Fruit fly (Drosophila melanogaster) whole organism, embryonic: ENCODE measurements around the gene CG44158.

Source experiments
- Aef1 ChIP-seq: fragments of 200-800 bp; sonication (Bioruptor generic); IDR thresholded peaks from 3 replicates; pipeline ENCODE4 v1.3.6; 2022; ENCODE audit warnings: missing biosample characterization, missing genetic modification characterization
- Antp ChIP-seq: fragments of 200-800 bp; sonication (Bioruptor generic); optimal IDR thresholded peaks from 3 replicates; lab custom pipeline; 2016; ENCODE audit warnings: missing biosample characterization, missing genetic modification characterization
- Atf-2 ChIP-seq: fragments of 200-800 bp; sonication (Bioruptor generic); optimal IDR thresholded peaks from 2 replicates; lab custom pipeline; 2016; ENCODE audit warnings: missing biosample characterization, missing genetic modification characterization
- CG10267 ChIP-seq: fragments of 200-800 bp; sonication (Bioruptor generic); optimal IDR thresholded peaks from 2 replicates; lab custom pipeline; 2018; ENCODE audit warnings: missing biosample characterization, mild to moderate bottlenecking, missing genetic modification characterization, moderate library complexity
- CG10959 ChIP-seq: fragments of 200-800 bp; sonication (Bioruptor generic); IDR thresholded peaks from 2 replicates; pipeline ENCODE4 v1.3.6; 2022; ENCODE audit warnings: missing biosample characterization, missing genetic modification characterization
- CG11085 ChIP-seq: fragments of 200-800 bp; sonication (Bioruptor generic); IDR thresholded peaks from 2 replicates; pipeline ENCODE4 v1.3.6; 2022; ENCODE audit warnings: missing biosample characterization, missing genetic modification characterization
- CG11504 ChIP-seq: fragments of 200-800 bp; sonication (Bioruptor generic); optimal IDR thresholded peaks from 3 replicates; lab custom pipeline; 2019; ENCODE audit warnings: missing biosample characterization, mild to moderate bottlenecking, missing genetic modification characterization, moderate library complexity
- CG12659 ChIP-seq: fragments of 200-800 bp; sonication (Bioruptor generic); optimal IDR thresholded peaks from 3 replicates; lab custom pipeline; 2017; ENCODE audit warnings: mild to moderate bottlenecking, missing biosample characterization, missing genetic modification reagents, missing genetic modification characterization
- CG14441 ChIP-seq: fragments of 200-800 bp; sonication (Bioruptor generic); IDR thresholded peaks from 2 replicates; pipeline ENCODE4 v1.3.6; 2022; ENCODE audit warnings: missing biosample characterization, missing genetic modification characterization
- CG14710 ChIP-seq: fragments of 200-800 bp; sonication (Bioruptor generic); optimal IDR thresholded peaks from 3 replicates; lab custom pipeline; 2019; ENCODE audit warnings: missing biosample characterization, mild to moderate bottlenecking, missing genetic modification characterization, moderate library complexity
- CG14860 ChIP-seq: fragments of 200-800 bp; sonication (Bioruptor generic); IDR thresholded peaks from 3 replicates; pipeline ENCODE4 v1.3.6; 2022; ENCODE audit warnings: missing biosample characterization, missing genetic modification characterization; ENCODE audit not compliant: partially characterized antibody
- CG17328 ChIP-seq: fragments of 200-800 bp; sonication (Bioruptor generic); IDR thresholded peaks from 2 replicates; pipeline ENCODE4 v1.3.6; 2022; ENCODE audit warnings: missing biosample characterization, missing genetic modification characterization
- CG3838 ChIP-seq: fragments of 200-800 bp; sonication (Bioruptor generic); optimal IDR thresholded peaks from 3 replicates; lab custom pipeline; 2016; ENCODE audit warnings: missing biosample characterization, missing genetic modification characterization
- CG4328 ChIP-seq: fragments of 200-800 bp; sonication (Bioruptor generic); optimal IDR thresholded peaks from 3 replicates; lab custom pipeline; 2017; ENCODE audit warnings: missing biosample characterization, missing genetic modification reagents, missing genetic modification characterization
- CG43689 ChIP-seq: fragments of 200-800 bp; sonication (Bioruptor generic); IDR thresholded peaks from 2 replicates; pipeline ENCODE4 v1.3.6; 2022; ENCODE audit warnings: missing biosample characterization, missing genetic modification characterization
- CG6254 ChIP-seq: fragments of 200-800 bp; sonication (Bioruptor generic); optimal IDR thresholded peaks from 3 replicates; lab custom pipeline; 2017; ENCODE audit warnings: mild to moderate bottlenecking, missing biosample characterization, missing genetic modification reagents, missing genetic modification characterization
- CG6765 ChIP-seq: fragments of 200-800 bp; sonication (Bioruptor generic); optimal IDR thresholded peaks from 3 replicates; lab custom pipeline; 2017; ENCODE audit warnings: missing biosample characterization, mild to moderate bottlenecking, missing genetic modification characterization
- CG9215 ChIP-seq: fragments of 200-800 bp; sonication (Bioruptor generic); IDR thresholded peaks from 2 replicates; pipeline ENCODE4 v1.3.6; 2022; ENCODE audit warnings: missing biosample characterization, missing genetic modification characterization
- Dek ChIP-seq: fragments of 200-800 bp; sonication (Bioruptor generic); optimal IDR thresholded peaks from 3 replicates; lab custom pipeline; 2019; ENCODE audit warnings: missing biosample characterization, mild to moderate bottlenecking, missing genetic modification characterization, moderate library complexity
- E2f1 ChIP-seq: fragments of 200-800 bp; sonication (Bioruptor generic); IDR thresholded peaks from 2 replicates; pipeline ENCODE4 v1.3.6; 2022; ENCODE audit warnings: missing biosample characterization, missing genetic modification characterization
- ERR ChIP-seq: fragments of 200-800 bp; sonication (Bioruptor generic); optimal IDR thresholded peaks from 2 replicates; lab custom pipeline; 2016; ENCODE audit warnings: missing biosample characterization, missing genetic modification characterization
- H2.0 ChIP-seq: fragments of 200-800 bp; sonication (Bioruptor generic); IDR thresholded peaks from 2 replicates; pipeline ENCODE4 v1.3.6; 2022; ENCODE audit warnings: missing biosample characterization, missing genetic modification characterization
- HLH54F ChIP-seq: fragments of 200-800 bp; sonication (Bioruptor generic); optimal IDR thresholded peaks from 3 replicates; lab custom pipeline; 2016; ENCODE audit warnings: missing biosample characterization, missing genetic modification characterization
- Hmr ChIP-seq: fragments of 200-800 bp; sonication (Bioruptor generic); optimal IDR thresholded peaks from 3 replicates; lab custom pipeline; 2017; ENCODE audit warnings: mild to moderate bottlenecking, missing biosample characterization, missing genetic modification reagents, missing genetic modification characterization
- Hsf ChIP-seq: fragments of 200-800 bp; sonication (Bioruptor generic); optimal IDR thresholded peaks from 3 replicates; lab custom pipeline; 2016; ENCODE audit warnings: missing biosample characterization, missing genetic modification characterization
- Jarid2 ChIP-seq: fragments of 200-800 bp; sonication (Bioruptor generic); optimal IDR thresholded peaks from 3 replicates; lab custom pipeline; 2017; ENCODE audit warnings: mild to moderate bottlenecking, missing biosample characterization, missing genetic modification reagents, missing genetic modification characterization
- Lim3 ChIP-seq: fragments of 200-800 bp; sonication (Bioruptor generic); IDR thresholded peaks from 2 replicates; pipeline ENCODE4 v1.3.6; 2022; ENCODE audit warnings: missing biosample characterization, missing genetic modification characterization
- Mad ChIP-seq: fragments of 200-800 bp; sonication (Bioruptor generic); optimal IDR thresholded peaks from 2 replicates; lab custom pipeline; 2016; ENCODE audit warnings: missing biosample characterization, missing genetic modification characterization
- Nf-YA ChIP-seq: fragments of 200-800 bp; sonication (Bioruptor generic); IDR thresholded peaks from 2 replicates; pipeline ENCODE4 v1.3.6; 2022; ENCODE audit warnings: missing biosample characterization, missing genetic modification characterization
- Nf-YC ChIP-seq: fragments of 200-800 bp; optimal IDR thresholded peaks from 3 replicates; lab custom pipeline; 2019; ENCODE audit warnings: missing biosample characterization, mild to moderate bottlenecking, missing genetic modification characterization, moderate library complexity
- NfI ChIP-seq: fragments of 200-800 bp; sonication (Bioruptor generic); optimal IDR thresholded peaks from 3 replicates; lab custom pipeline; 2018; ENCODE audit warnings: missing biosample characterization, mild to moderate bottlenecking, missing genetic modification characterization, moderate library complexity
- Optix ChIP-seq: fragments of 200-800 bp; sonication (Bioruptor generic); IDR thresholded peaks from 3 replicates; pipeline ENCODE4 v1.3.6; 2022; ENCODE audit warnings: missing biosample characterization, missing genetic modification characterization
- az2 ChIP-seq: fragments of 200-800 bp; sonication (Bioruptor generic); optimal IDR thresholded peaks from 3 replicates; lab custom pipeline; 2016; ENCODE audit warnings: missing biosample characterization, missing genetic modification characterization
- bab2 ChIP-seq: fragments of 200-800 bp; sonication (Bioruptor generic); optimal IDR thresholded peaks from 2 replicates; lab custom pipeline; 2016; ENCODE audit warnings: missing biosample characterization, missing genetic modification characterization
- bigmax ChIP-seq: fragments of 200-800 bp; sonication (Bioruptor generic); optimal IDR thresholded peaks from 2 replicates; lab custom pipeline; 2018; ENCODE audit warnings: missing biosample characterization, mild to moderate bottlenecking, missing genetic modification characterization
- cas ChIP-seq: fragments of 200-800 bp; sonication (Bioruptor generic); IDR thresholded peaks from 2 replicates; pipeline ENCODE4 v1.3.6; 2022; ENCODE audit warnings: missing biosample characterization, missing genetic modification characterization
- chinmo ChIP-seq: fragments of 200-800 bp; sonication (Bioruptor generic); IDR thresholded peaks from 4 replicates; pipeline ENCODE4 v1.3.6; 2022; ENCODE audit warnings: missing biosample characterization, missing genetic modification characterization; ENCODE audit not compliant: partially characterized antibody
- cwo ChIP-seq: fragments of 200-800 bp; sonication (Bioruptor generic); optimal IDR thresholded peaks from 3 replicates; lab custom pipeline; 2017; ENCODE audit warnings: missing biosample characterization, missing genetic modification characterization, mild to moderate bottlenecking, moderate library complexity, missing genetic modification reagents
- disco-r ChIP-seq: fragments of 200-800 bp; sonication (Bioruptor generic); optimal IDR thresholded peaks from 2 replicates; lab custom pipeline; 2016; ENCODE audit warnings: missing biosample characterization, missing genetic modification characterization
- en ChIP-seq: fragments of 200-800 bp; sonication (Bioruptor generic); optimal IDR thresholded peaks from 2 replicates; lab custom pipeline; 2016; ENCODE audit warnings: missing biosample characterization, missing genetic modification characterization
- fd3F ChIP-seq: fragments of 200-800 bp; sonication (Bioruptor generic); optimal IDR thresholded peaks from 2 replicates; lab custom pipeline; 2018; ENCODE audit warnings: missing biosample characterization, mild to moderate bottlenecking, missing genetic modification characterization, moderate library complexity
- fd96Cb ChIP-seq: fragments of 200-800 bp; sonication (Bioruptor generic); optimal IDR thresholded peaks from 2 replicates; lab custom pipeline; 2018; ENCODE audit warnings: missing biosample characterization, mild to moderate bottlenecking, missing genetic modification characterization, moderate library complexity
- grau ChIP-seq: fragments of 200-800 bp; optimal IDR thresholded peaks from 3 replicates; lab custom pipeline; 2019; ENCODE audit warnings: missing biosample characterization, mild to moderate bottlenecking, missing genetic modification characterization, moderate library complexity
- h ChIP-seq: fragments of >200 bp; optimal IDR thresholded peaks from 2 replicates; lab custom pipeline; 2017
- maf-S ChIP-seq: fragments of 200-800 bp; sonication (Bioruptor generic); optimal IDR thresholded peaks from 2 replicates; lab custom pipeline; 2016; ENCODE audit warnings: missing biosample characterization, missing genetic modification characterization
- pros ChIP-seq: fragments of 200-800 bp; sonication (Bioruptor generic); optimal IDR thresholded peaks from 3 replicates; lab custom pipeline; 2019; ENCODE audit warnings: missing biosample characterization, mild to moderate bottlenecking, missing genetic modification characterization, moderate library complexity
- pzg ChIP-seq: fragments of 200-800 bp; sonication (Bioruptor generic); optimal IDR thresholded peaks from 3 replicates; lab custom pipeline; 2018; ENCODE audit warnings: missing biosample characterization, mild to moderate bottlenecking, missing genetic modification characterization, moderate library complexity
- ro ChIP-seq: fragments of 200-800 bp; sonication (Bioruptor generic); IDR thresholded peaks from 2 replicates; pipeline ENCODE4 v1.3.6; 2022; ENCODE audit warnings: missing biosample characterization, missing genetic modification characterization
- slp2 ChIP-seq: fragments of 200-800 bp; sonication (Bioruptor generic); optimal IDR thresholded peaks from 2 replicates; lab custom pipeline; 2016; ENCODE audit warnings: missing biosample characterization, missing genetic modification characterization
- twi ChIP-seq: fragments of 200-800 bp; optimal IDR thresholded peaks from 2 replicates; lab custom pipeline; 2019; ENCODE audit warnings: missing biosample characterization, mild to moderate bottlenecking, missing genetic modification characterization, moderate library complexity
- vfl ChIP-seq: fragments of 200-800 bp; sonication (Bioruptor generic); optimal IDR thresholded peaks from 2 replicates; lab custom pipeline; 2016; ENCODE audit warnings: missing biosample characterization, missing genetic modification characterization

Gene CG44158

DNA sequence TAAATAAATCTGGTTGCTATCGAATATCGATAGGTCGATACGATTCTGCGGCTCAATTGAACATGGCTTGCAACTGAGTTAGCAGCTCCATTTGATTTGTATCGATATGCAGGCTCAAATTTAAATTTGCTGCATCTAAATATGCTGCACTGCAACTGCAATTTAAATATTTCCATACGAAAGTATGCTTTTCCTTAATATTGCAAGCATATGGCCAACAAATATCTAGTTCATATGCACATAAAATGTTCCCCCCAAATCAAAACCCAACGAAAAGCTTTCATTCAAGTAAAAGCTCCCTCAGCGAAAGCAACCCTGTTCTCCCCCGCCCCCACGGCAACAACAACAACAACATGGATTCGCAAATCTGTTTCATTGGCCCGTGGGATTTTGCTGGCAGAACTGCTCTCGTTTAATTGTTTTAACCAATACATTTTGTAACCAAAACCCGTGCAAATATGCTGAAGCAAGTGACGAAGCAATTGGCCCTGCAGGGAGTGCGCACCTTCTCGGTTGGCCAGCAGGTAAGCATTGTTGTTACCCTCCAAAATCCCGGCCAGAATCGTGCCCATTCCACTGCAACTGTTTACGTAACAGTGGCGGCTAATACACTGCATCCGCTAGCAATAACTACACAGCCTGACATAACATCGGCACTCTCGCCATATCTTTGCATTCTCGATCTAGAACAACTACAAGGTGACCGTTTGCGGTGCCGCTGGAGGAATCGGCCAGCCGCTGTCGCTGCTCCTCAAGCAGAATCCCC is 17.6 kb downstream of the CG44158 start, which contains the start of the genes CG7168 and Mdh2 (continued):
- TF ChIP-seq cas (GFP tag; lab: Robert Waterston, UW) (no peak), CG9215 (GFP tag; lab: Robert Waterston, UW) (no peak), Antp (GFP tag; lab: Kevin White, UChicago) (no peak), CG10959 (no peak), Nf-YC (peak; percentile 83), cwo (GFP tag; lab: Kevin White, UChicago) (no peak), pzg (peak; percentile 77), NfI (no peak), ERR (no peak), fd96Cb (no peak), Hmr (GFP tag; lab: Kevin White, UChicago) (peak; percentile 14), CG4328 (no peak), en (GFP tag; lab: Kevin White, UChicago) (no peak), disco-r (GFP tag; lab: Kevin White, UChicago) (no peak), bab2 (GFP tag; lab: Kevin White, UChicago) (no peak), CG3838 (GFP tag; lab: Kevin White, UChicago) (no peak), Nf-YA (no peak), Atf-2 (GFP tag; lab: Kevin White, UChicago) (no peak), twi (tag; lab: Kevin White, UChicago) (no peak), az2 (GFP tag; lab: Kevin White, UChicago) (no peak), CG6765 (GFP tag; lab: Kevin White, UChicago) (peak; percentile 36), h (no peak), pros (GFP tag; lab: Kevin White, UChicago) (no peak), CG14710 (tag; lab: Kevin White, UChicago) (peak; percentile 50), CG12659 (GFP tag; lab: Kevin White, UChicago) (peak; percentile 77), Lim3 (no peak), grau (peak; percentile 1), vfl (GFP tag; lab: Kevin White, UChicago) (no peak), CG11504 (peak; percentile 2), CG11085 (GFP tag; lab: Robert Waterston, UW) (no peak), E2f1 (no peak), Jarid2 (GFP tag; lab: Kevin White, UChicago) (no peak), ro (no peak), slp2 (no peak), HLH54F (GFP tag; lab: Kevin White, UChicago) (no peak), Hsf (GFP tag; lab: Kevin White, UChicago) (no peak), CG10267 (tag; lab: Kevin White, UChicago) (peak; percentile 16), Optix (GFP tag; lab: Robert Waterston, UW) (no peak), CG6254 (GFP tag; lab: Kevin White, UChicago) (no peak), Aef1 (GFP tag; lab: Robert Waterston, UW) (peak; percentile 11; the same call in 1 of the 3 replicates), Dek (tag; lab: Kevin White, UChicago) (no peak), maf-S (GFP tag; lab: Kevin White, UChicago) (no peak), CG14860 (peak; percentile 79), Mad (no peak), bigmax (GFP tag; lab: Kevin White, UChicago) (no peak), CG17328 (no peak), chinmo (GFP tag; lab: Robert Waterston, UW) (peak; percentile 73; the same call in 3 of the 4 replicates), H2.0 (GFP tag; lab: Robert Waterston, UW) (no peak), fd3F (GFP tag; lab: Kevin White, UChicago) (no peak), CG14441 (GFP tag; lab: Robert Waterston, UW) (no peak), CG43689 (GFP tag; lab: Robert Waterston, UW) (no peak)
